Fruit fly (Drosophila melanogaster) ovary, adult (tissue): ENCODE results near the gene CG31296.
A peak's percentile ranks its signal among the peaks of the same experiment; 100 is the strongest.

Source experiments
- CG17801 ChIP-seq: fragments of 200-800 bp; optimal IDR thresholded peaks from 2 replicates; lab custom pipeline; 2019; ENCODE audit warnings: missing biosample characterization, mild to moderate bottlenecking, missing genetic modification characterization, moderate library complexity; ENCODE audit not compliant: partially characterized antibody

The CG31296 gene

dm6 chr3R:15531373-15531772 is at the start of gene CG31296:
CG31296 (minus strand) TSS chr3R:15531473.
- no peak for TF ChIP-seq CG17801 (GFP tag; lab: Kevin White, UChicago)

dm6 chr3R:15580719-15581118 is 49.4 kb upstream of the CG31296 start:
- no peak for TF ChIP-seq CG17801 (GFP tag; lab: Kevin White, UChicago)

dm6 chr3R:15579693-15580092 is 48.4 kb upstream of the CG31296 start:
- no peak for TF ChIP-seq CG17801 (GFP tag; lab: Kevin White, UChicago)

- TF ChIP-seq CG17801 (GFP tag; lab: Kevin White, UChicago): no peak
Measured at dm6 chr3R:15568569-15568968, 37.3 kb upstream of the CG31296 start.

- TF ChIP-seq CG17801 (GFP tag; lab: Kevin White, UChicago): no peak
Measured at dm6 chr3R:15567913-15568312, 36.6 kb upstream of the CG31296 start.

- TF ChIP-seq CG17801 (GFP tag; lab: Kevin White, UChicago): no peak
Measured at dm6 chr3R:15566948-15567347, 35.7 kb upstream of the CG31296 start.

dm6 chr3R:15566340-15566739 is 35.1 kb upstream of the CG31296 start:
- TF ChIP-seq CG17801 (GFP tag; lab: Kevin White, UChicago): no peak

- no peak for TF ChIP-seq CG17801 (GFP tag; lab: Kevin White, UChicago)
Measured at dm6 chr3R:15557308-15557707, 26.0 kb upstream of the CG31296 start.

- TF ChIP-seq CG17801 (GFP tag; lab: Kevin White, UChicago): no peak
Measured at dm6 chr3R:15556524-15556923, 25.3 kb upstream of the CG31296 start.

- TF ChIP-seq CG17801 (GFP tag; lab: Kevin White, UChicago): no peak
Measured at dm6 chr3R:15554733-15555132, 23.5 kb upstream of the CG31296 start.

- no peak for TF ChIP-seq CG17801 (GFP tag; lab: Kevin White, UChicago)
Measured at dm6 chr3R:15553566-15553965, 22.3 kb upstream of the CG31296 start.

- TF ChIP-seq CG17801 (GFP tag; lab: Kevin White, UChicago): no peak
Measured at dm6 chr3R:15552733-15553132, 21.5 kb upstream of the CG31296 start, which contains the start of gene AOX4. AOX4 (minus strand) TSS chr3R:15552833.

- TF ChIP-seq CG17801 (GFP tag; lab: Kevin White, UChicago): peak; percentile 70
Measured at dm6 chr3R:15547827-15548517, 16.7 kb upstream of the CG31296 start, which contains the start of gene AOX3. AOX3 (minus strand) TSS chr3R:15548188.

dm6 chr3R:15547226-15547625 is 16.0 kb upstream of the CG31296 start:
- no peak for TF ChIP-seq CG17801 (GFP tag; lab: Kevin White, UChicago)

dm6 chr3R:15542314-15542713 is 11.0 kb upstream of the CG31296 start, which contains the start of gene AOX2:
AOX2 (minus strand) TSS chr3R:15542414.
- no peak for TF ChIP-seq CG17801 (GFP tag; lab: Kevin White, UChicago)

dm6 chr3R:15540932-15541331 is 9.7 kb upstream of the CG31296 start:
- TF ChIP-seq CG17801 (GFP tag; lab: Kevin White, UChicago): no peak
